ENCODE assay signal across 2 fruit fly cellular contexts in genomic region chr3R:23818879-23819408, dm6.
TF ChIP-seq lines count a peak whose summit lies in the region.

TSS of gene CG33111 (minus strand) at chr3R:23819237.
TSS of gene eIF4G2 (minus strand) at chr3R:23819237.

TF ChIP-seq in whole organism, embryonic, 481 proteins besides CTCF, POLR2A, EP300 and RAD21 (continued from another document and continues in another):
- peak; percentile 51 for TF ChIP-seq CG12155 (GFP tag; optimal IDR thresholded peaks at IDR 0.05; lab: Kevin White, UChicago)
- no peak for TF ChIP-seq az2 (GFP tag; optimal IDR thresholded peaks at IDR 0.05; lab: Kevin White, UChicago)
- TF ChIP-seq CG5953 (GFP tag; IDR thresholded peaks at IDR 0.05; lab: Robert Waterston, UW), result no peak
- TF ChIP-seq Optix (GFP tag; IDR thresholded peaks at IDR 0.05; lab: Robert Waterston, UW), result no peak
- TF ChIP-seq sob (GFP tag; IDR thresholded peaks at IDR 0.05; lab: Robert Waterston, UW), result 0 out of 2 replicates have a peak, but pooled peaks have one; percentile 13
- TF ChIP-seq CG4854 (GFP tag; optimal IDR thresholded peaks at IDR 0.05; lab: Kevin White, UChicago), result peak; percentile 38
- TF ChIP-seq CG3065 (GFP tag; optimal IDR thresholded peaks at IDR 0.05; lab: Kevin White, UChicago), result no peak
- TF ChIP-seq grau (tag; optimal IDR thresholded peaks at IDR 0.05; lab: Kevin White, UChicago), result peak; percentile 34
- no peak for TF ChIP-seq jing (GFP tag; optimal IDR thresholded peaks at IDR 0.05; lab: Kevin White, UChicago)
- TF ChIP-seq Aef1 (GFP tag; IDR thresholded peaks at IDR 0.05; lab: Robert Waterston, UW), result no peak; the same call in 2 of the 3 replicates
- TF ChIP-seq gt (GFP tag; IDR thresholded peaks at IDR 0.05; lab: Robert Waterston, UW), result no peak
- TF ChIP-seq tll (GFP tag; optimal IDR thresholded peaks at IDR 0.05; lab: Kevin White, UChicago), result peak; percentile 79 to 97
- no peak for TF ChIP-seq CG31388 (GFP tag; optimal IDR thresholded peaks at IDR 0.05; lab: Kevin White, UChicago)
- TF ChIP-seq CG32532 (GFP tag; IDR thresholded peaks at IDR 0.05; lab: Robert Waterston, UW), result peak; percentile 47
- TF ChIP-seq run (tag; optimal IDR thresholded peaks at IDR 0.05; lab: Kevin White, UChicago), result no peak
- TF ChIP-seq MTF-1 (GFP tag; optimal IDR thresholded peaks at IDR 0.05; lab: Kevin White, UChicago; ENCODE audit: borderline replicate concordance), result peak; percentile 7
- TF ChIP-seq ken (GFP tag; IDR thresholded peaks at IDR 0.05; lab: Robert Waterston, UW), result peak; percentile 57; the same call in 1 of the 3 replicates
- no peak for TF ChIP-seq fd96Cb (tag; optimal IDR thresholded peaks at IDR 0.05; lab: Kevin White, UChicago)
- TF ChIP-seq Hr51 (GFP tag; optimal IDR thresholded peaks at IDR 0.05; lab: Kevin White, UChicago), result peak; percentile 15 to 46
- TF ChIP-seq Usf (GFP tag; optimal IDR thresholded peaks at IDR 0.05; lab: Kevin White, UChicago), result no peak
- TF ChIP-seq CG11504 (tag; optimal IDR thresholded peaks at IDR 0.05; lab: Kevin White, UChicago), result no peak
- no peak for TF ChIP-seq E2f1 (GFP tag; IDR thresholded peaks at IDR 0.05; lab: Robert Waterston, UW)
- TF ChIP-seq Dek (tag; optimal IDR thresholded peaks at IDR 0.05; lab: Kevin White, UChicago), result peak; percentile 25
- peak; percentile 47 for TF ChIP-seq tna (GFP tag; IDR thresholded peaks at IDR 0.05; lab: Robert Waterston, UW; ENCODE audit: partially characterized antibody)
- no peak for TF ChIP-seq CG1529 (GFP tag; optimal IDR thresholded peaks at IDR 0.05; lab: Kevin White, UChicago)
- no peak for TF ChIP-seq ranshi (GFP tag; IDR thresholded peaks at IDR 0.05; lab: Robert Waterston, UW)
- TF ChIP-seq amos (GFP tag; IDR thresholded peaks at IDR 0.05; lab: Robert Waterston, UW; ENCODE audit: partially characterized antibody), result peak; percentile 93
- TF ChIP-seq fu2 (GFP tag; optimal IDR thresholded peaks at IDR 0.05; lab: Kevin White, UChicago), result peak; percentile 24
- TF ChIP-seq dysf (GFP tag; IDR thresholded peaks at IDR 0.05; lab: Robert Waterston, UW), result peak; percentile 6; the same call in 1 of the 3 replicates
- no peak for TF ChIP-seq CG16779 (GFP tag; IDR thresholded peaks at IDR 0.05; lab: Robert Waterston, UW)
- TF ChIP-seq sim (GFP tag; IDR thresholded peaks at IDR 0.05; lab: Robert Waterston, UW), result no peak
- no peak for TF ChIP-seq Hr3 (GFP tag; optimal IDR thresholded peaks at IDR 0.05; lab: Kevin White, UChicago)
- peak; percentile 57 for TF ChIP-seq nerfin-2 (GFP tag; IDR thresholded peaks at IDR 0.05; lab: Robert Waterston, UW; ENCODE audit: partially characterized antibody)
- TF ChIP-seq CG12391 (tag; optimal IDR thresholded peaks at IDR 0.05; lab: Kevin White, UChicago), result peak; percentile 50
- no peak for TF ChIP-seq CG17802 (tag; optimal IDR thresholded peaks at IDR 0.05; lab: Kevin White, UChicago)
- no peak for TF ChIP-seq CG18619 (GFP tag; optimal IDR thresholded peaks at IDR 0.05; lab: Kevin White, UChicago)
- no peak for TF ChIP-seq cg (GFP tag; optimal IDR thresholded peaks at IDR 0.05; lab: Kevin White, UChicago)
- TF ChIP-seq Meics (GFP tag; optimal IDR thresholded peaks at IDR 0.05; lab: Kevin White, UChicago), result peak; percentile 4
- peak; percentile 68 for TF ChIP-seq CrebB (tag; optimal IDR thresholded peaks at IDR 0.05; lab: Kevin White, UChicago)
- peak; percentile 49 for TF ChIP-seq CG3995 (GFP tag; optimal IDR thresholded peaks at IDR 0.05; lab: Kevin White, UChicago)
- TF ChIP-seq CG10979 (tag; optimal IDR thresholded peaks at IDR 0.05; lab: Kevin White, UChicago), result peak; percentile 22
- 0 out of 2 replicates have a peak, but pooled peaks have one; percentile 34 for TF ChIP-seq CG1024 (GFP tag; IDR thresholded peaks at IDR 0.05; lab: Robert Waterston, UW)
- TF ChIP-seq ERR (GFP tag; optimal IDR thresholded peaks at IDR 0.05; lab: Kevin White, UChicago), result no peak
- TF ChIP-seq CG14050 (GFP tag; IDR thresholded peaks at IDR 0.05; lab: Robert Waterston, UW), result no peak
- no peak for TF ChIP-seq peb (GFP tag; IDR thresholded peaks at IDR 0.05; lab: Robert Waterston, UW)
- TF ChIP-seq al (GFP tag; IDR thresholded peaks at IDR 0.05; lab: Robert Waterston, UW), result no peak
- peak; percentile 73 for TF ChIP-seq vnd (GFP tag; IDR thresholded peaks at IDR 0.05; lab: Robert Waterston, UW; ENCODE audit: partially characterized antibody)
- TF ChIP-seq otp (GFP tag; IDR thresholded peaks at IDR 0.05; lab: Robert Waterston, UW), result no peak
- TF ChIP-seq Xbp1 (GFP tag; optimal IDR thresholded peaks at IDR 0.05; lab: Kevin White, UChicago), result peak; percentile 40
- TF ChIP-seq CG17568 (GFP tag; optimal IDR thresholded peaks at IDR 0.05; lab: Kevin White, UChicago), result peak; percentile 13
- peak; percentile 18 for TF ChIP-seq CG2678 (tag; optimal IDR thresholded peaks at IDR 0.05; lab: Kevin White, UChicago)
- TF ChIP-seq Bteb2 (GFP tag; optimal IDR thresholded peaks at IDR 0.05; lab: Kevin White, UChicago), result no peak
- TF ChIP-seq CG10366 (GFP tag; IDR thresholded peaks at IDR 0.05; lab: Robert Waterston, UW), result no peak
- peak; percentile 39 to 42 for TF ChIP-seq dpn (GFP tag; optimal IDR thresholded peaks at IDR 0.05; lab: Kevin White, UChicago)
- peak; percentile 27 for TF ChIP-seq CG12942 (GFP tag; optimal IDR thresholded peaks at IDR 0.05; lab: Kevin White, UChicago)
- no peak for TF ChIP-seq Fer3 (tag; optimal IDR thresholded peaks at IDR 0.05; lab: Kevin White, UChicago)
- no peak for TF ChIP-seq corto (GFP tag; optimal IDR thresholded peaks at IDR 0.05; lab: Kevin White, UChicago)
- TF ChIP-seq CG31224 (GFP tag; IDR thresholded peaks at IDR 0.05; lab: Robert Waterston, UW), result no peak
- no peak for TF ChIP-seq CG13894 (tag; optimal IDR thresholded peaks at IDR 0.05; lab: Kevin White, UChicago)
- TF ChIP-seq CG4328 (GFP tag; optimal IDR thresholded peaks at IDR 0.05; lab: Kevin White, UChicago), result no peak
- 0 out of 3 replicates have a peak, but pooled peaks have one; percentile 28 for TF ChIP-seq sr (GFP tag; IDR thresholded peaks at IDR 0.05; lab: Robert Waterston, UW)
- TF ChIP-seq Sox100B (GFP tag; optimal IDR thresholded peaks at IDR 0.05; lab: Kevin White, UChicago), result no peak
- no peak for TF ChIP-seq exex (tag; optimal IDR thresholded peaks at IDR 0.05; lab: Kevin White, UChicago)
- peak; percentile 59; the same call in 1 of the 2 replicates for TF ChIP-seq NFAT (GFP tag; IDR thresholded peaks at IDR 0.05; lab: Robert Waterston, UW)
- no peak for TF ChIP-seq schlank (tag; optimal IDR thresholded peaks at IDR 0.05; lab: Kevin White, UChicago)
- TF ChIP-seq tx (GFP tag; optimal IDR thresholded peaks at IDR 0.05; lab: Kevin White, UChicago), result peak; percentile 15

TF ChIP-seq in whole organism, prepupa, 60 proteins besides CTCF, POLR2A, EP300 and RAD21 (continued from another document):
- no peak for TF ChIP-seq Met (GFP tag; optimal IDR thresholded peaks at IDR 0.05; lab: Kevin White, UChicago)
- peak; percentile 36; the same call in 1 of the 2 replicates for TF ChIP-seq CG15336 (GFP tag; IDR thresholded peaks at IDR 0.05; lab: Robert Waterston, UW)
- TF ChIP-seq cyc (GFP tag; optimal IDR thresholded peaks at IDR 0.05; lab: Kevin White, UChicago), result no peak
- TF ChIP-seq vri (GFP tag; optimal IDR thresholded peaks at IDR 0.05; lab: Kevin White, UChicago), result no peak
- TF ChIP-seq CG16779 (tag; optimal IDR thresholded peaks at IDR 0.05; lab: Kevin White, UChicago), result peak; percentile 59
- TF ChIP-seq CG8632 (GFP tag; optimal IDR thresholded peaks at IDR 0.05; lab: Kevin White, UChicago), result no peak
- TF ChIP-seq net (GFP tag; optimal IDR thresholded peaks at IDR 0.05; lab: Kevin White, UChicago), result peak; percentile 52
